Worm (Caenorhabditis elegans) whole organism, L3 larva: ENCODE results near the gene K08E7.5.

Experiments used
- R02D3.7 ChIP-seq: fragments of 150-350 bp; optimal IDR thresholded peaks from 2 replicates; lab custom pipeline; 2014; ENCODE audit warnings: missing biosample characterization, missing genetic modification characterization
- ceh-28 ChIP-seq: fragments of 150-350 bp; optimal IDR thresholded peaks from 2 replicates; lab custom pipeline; 2014; ENCODE audit warnings: missing biosample characterization, missing genetic modification reagents, missing genetic modification characterization
- egl-27 ChIP-seq: sonication (generic microtip); optimal IDR thresholded peaks from 4 replicates; lab custom pipeline; 2017; ENCODE audit warnings: missing biosample characterization, missing genetic modification reagents, missing genetic modification characterization
- lsy-12 ChIP-seq: sonication (generic microtip); optimal IDR thresholded peaks from 2 replicates; lab custom pipeline; 2016; ENCODE audit warnings: mild to moderate bottlenecking, missing genetic modification characterization, missing compliant biosample characterization
- nhr-11 ChIP-seq: fragments of 150-350 bp; optimal IDR thresholded peaks from 2 replicates; lab custom pipeline; 2014; ENCODE audit warnings: missing biosample characterization, missing genetic modification characterization
- nhr-12 ChIP-seq: fragments of 150-350 bp; optimal IDR thresholded peaks from 2 replicates; lab custom pipeline; 2014; ENCODE audit warnings: missing biosample characterization, missing genetic modification characterization
- unc-39 ChIP-seq: sonication (generic microtip); optimal IDR thresholded peaks from 4 replicates; lab custom pipeline; 2017; ENCODE audit warnings: missing biosample characterization, missing genetic modification characterization
- ztf-11 ChIP-seq: fragments of 150-350 bp; optimal IDR thresholded peaks from 2 replicates; lab custom pipeline; 2014; ENCODE audit warnings: missing biosample characterization, missing genetic modification characterization
- ztf-4 ChIP-seq: fragments of 150-350 bp; optimal IDR thresholded peaks from 2 replicates; lab custom pipeline; 2014; ENCODE audit warnings: missing biosample characterization, missing genetic modification characterization

- TF ChIP-seq ztf-4 (tag; lab: Kevin White, UChicago) (no peak), lsy-12 (no peak), nhr-12 (tag; lab: Kevin White, UChicago) (no peak), ceh-28 (tag; lab: Kevin White, UChicago) (no peak), nhr-11 (tag; lab: Kevin White, UChicago) (no peak), R02D3.7 (no peak), ztf-11 (tag; lab: Kevin White, UChicago) (no peak), egl-27 (tag; lab: Kevin White, UChicago) (no peak), unc-39 (tag; lab: Kevin White, UChicago) (no peak)
Observed at ce11 chrIV:12565933-12566540, 7.1 kb upstream of the K08E7.5 start, which contains the start of gene eak-7.
